Worm (Caenorhabditis elegans): Measurements from ENCODE around the gene atg-4.2.

The atg-4.2 gene

ce11 chrIV:11643829-11644228 lies 24.0 kb upstream of the atg-4.2 start, which contains the start of gene prx-2:
prx-2 (plus strand) TSS chrIV:11644129.
- no peak for TF ChIP-seq ceh-83 (GFP tag; optimal IDR thresholded peaks at IDR 0.05)
- TF ChIP-seq pha-4 (tag; optimal IDR thresholded peaks at IDR 0.05): no peak
- TF ChIP-seq unc-39 (tag; optimal IDR thresholded peaks at IDR 0.05): no peak
- TF ChIP-seq nhr-76 (tag; optimal IDR thresholded peaks at IDR 0.05): no peak
- no peak for TF ChIP-seq ces-1 (GFP tag; optimal IDR thresholded peaks at IDR 0.05)
- TF ChIP-seq sptf-1 (tag; optimal IDR thresholded peaks at IDR 0.05): no peak
- TF ChIP-seq elt-3 (tag; optimal IDR thresholded peaks at IDR 0.05): no peak
- no peak for TF ChIP-seq drap-1 (GFP tag; optimal IDR thresholded peaks at IDR 0.05)
- no peak for TF ChIP-seq blmp-1 (tag; optimal IDR thresholded peaks at IDR 0.05)
- TF ChIP-seq ceh-39 (tag; optimal IDR thresholded peaks at IDR 0.05): no peak

ce11 chrIV:11644705-11645104 lies 23.1 kb upstream of the atg-4.2 start:
- TF ChIP-seq lin-13 (tag; optimal IDR thresholded peaks at IDR 0.05) (no peak), ztf-11 (tag; optimal IDR thresholded peaks at IDR 0.05) (no peak), unc-62 (GFP tag; optimal IDR thresholded peaks at IDR 0.05) (no peak)

- no peak for TF ChIP-seq unc-62 (GFP tag; optimal IDR thresholded peaks at IDR 0.05)
- TF ChIP-seq ceh-43 (GFP tag; optimal IDR thresholded peaks at IDR 0.05): no peak
- no peak for TF ChIP-seq mls-2 (tag; optimal IDR thresholded peaks at IDR 0.05)
- TF ChIP-seq pha-4 (tag; optimal IDR thresholded peaks at IDR 0.05): no peak
- TF ChIP-seq ces-1 (GFP tag; optimal IDR thresholded peaks at IDR 0.05): no peak
- TF ChIP-seq unc-120 (tag; optimal IDR thresholded peaks at IDR 0.05; ENCODE audit: poor library complexity, severe bottlenecking): no peak
- TF ChIP-seq unc-39 (tag; optimal IDR thresholded peaks at IDR 0.05): no peak
- no peak for TF ChIP-seq elt-1 (tag; optimal IDR thresholded peaks at IDR 0.05; ENCODE audit: borderline replicate concordance, insufficient read depth)
- no peak for TF ChIP-seq ceh-39 (tag; optimal IDR thresholded peaks at IDR 0.05)
- no peak for TF ChIP-seq mep-1 (tag; optimal IDR thresholded peaks at IDR 0.05)
- no peak for TF ChIP-seq lsy-2 (tag; optimal IDR thresholded peaks at IDR 0.05)
- TF ChIP-seq elt-3 (tag; optimal IDR thresholded peaks at IDR 0.05): no peak
- TF ChIP-seq flh-1 (GFP tag; optimal IDR thresholded peaks at IDR 0.05): no peak
- no peak for TF ChIP-seq M03D4.4 (tag; optimal IDR thresholded peaks at IDR 0.05)
Measured at ce11 chrIV:11645354-11645753, 22.5 kb upstream of the atg-4.2 start.

- TF ChIP-seq hlh-1 (tag; optimal IDR thresholded peaks at IDR 0.05) (peak; percentile 17), nhr-12 (tag; optimal IDR thresholded peaks at IDR 0.05) (no peak)
Measured at ce11 chrIV:11646908-11647307, 20.9 kb upstream of the atg-4.2 start.

ce11 chrIV:11649031-11649430 lies 18.8 kb upstream of the atg-4.2 start, which contains the start of gene ZK809.8:
ZK809.8 (minus strand) TSS chrIV:11649064.
- TF ChIP-seq pha-4 (tag; optimal IDR thresholded peaks at IDR 0.05): no peak
- peak; percentile 15 for TF ChIP-seq hlh-1 (tag; optimal IDR thresholded peaks at IDR 0.05)
- no peak for TF ChIP-seq snpc-4 (tag; optimal IDR thresholded peaks at IDR 0.05)
- TF ChIP-seq ztf-11 (tag; optimal IDR thresholded peaks at IDR 0.05): no peak

ce11 chrIV:11650344-11650743 lies 17.5 kb upstream of the atg-4.2 start:
- TF ChIP-seq nhr-12 (tag; optimal IDR thresholded peaks at IDR 0.05) (no peak), nhr-76 (tag; optimal IDR thresholded peaks at IDR 0.05) (no peak), lsy-2 (tag; optimal IDR thresholded peaks at IDR 0.05) (no peak), drap-1 (GFP tag; optimal IDR thresholded peaks at IDR 0.05) (no peak), flh-1 (GFP tag; optimal IDR thresholded peaks at IDR 0.05) (no peak), unc-62 (GFP tag; optimal IDR thresholded peaks at IDR 0.05) (no peak), ceh-83 (GFP tag; optimal IDR thresholded peaks at IDR 0.05) (no peak), ceh-39 (tag; optimal IDR thresholded peaks at IDR 0.05) (no peak), snpc-4 (tag; optimal IDR thresholded peaks at IDR 0.05) (no peak), M03D4.4 (tag; optimal IDR thresholded peaks at IDR 0.05) (no peak), lin-32 (GFP tag; optimal IDR thresholded peaks at IDR 0.05) (no peak), blmp-1 (tag; optimal IDR thresholded peaks at IDR 0.05) (no peak), bed-3 (GFP tag; optimal IDR thresholded peaks at IDR 0.05) (no peak), ceh-43 (GFP tag; optimal IDR thresholded peaks at IDR 0.05) (no peak), ztf-11 (tag; optimal IDR thresholded peaks at IDR 0.05) (no peak), nhr-28 (tag; optimal IDR thresholded peaks at IDR 0.05) (no peak), nhr-2 (tag; optimal IDR thresholded peaks at IDR 0.05) (no peak)

All from whole organism, mixed stage, embryonic.